Worm (Caenorhabditis elegans): Measurements from ENCODE around the gene C34C12.2.

C34C12.2 gene

DNA sequence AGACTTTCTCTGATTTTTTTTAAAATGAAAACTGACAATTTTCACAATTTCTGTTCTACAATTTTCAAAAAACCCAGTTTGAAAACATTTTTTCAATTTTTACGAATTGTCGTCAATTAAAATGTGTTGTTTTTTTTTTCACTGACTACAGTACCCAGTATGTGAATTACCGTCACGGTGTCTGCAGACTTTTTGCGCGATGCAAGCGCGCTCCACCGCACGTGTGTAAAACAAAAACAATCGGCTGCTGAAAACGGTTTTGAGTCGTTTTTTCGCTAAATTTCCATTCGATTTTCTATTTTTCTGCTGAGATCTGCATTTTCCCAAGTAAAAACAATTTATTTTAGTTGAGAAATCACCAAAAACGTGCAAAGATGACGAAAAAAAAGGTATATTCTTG, 2.6 kb downstream of the C34C12.2 start (continued):
- TF ChIP-seq lin-11 (tag; optimal IDR thresholded peaks at IDR 0.05) (peak; percentile 93), ZK546.5 (tag; optimal IDR thresholded peaks at IDR 0.05) (peak; percentile 83), ztf-4 (tag; optimal IDR thresholded peaks at IDR 0.05) (peak; percentile 96), mdl-1 (tag; optimal IDR thresholded peaks at IDR 0.05) (peak; percentile 41 to 88), nhr-12 (tag; optimal IDR thresholded peaks at IDR 0.05) (peak; percentile 59), nhr-21 (tag; optimal IDR thresholded peaks at IDR 0.05) (peak; percentile 99), nhr-10 (tag; optimal IDR thresholded peaks at IDR 0.05) (peak; percentile 82), skn-1 (tag; optimal IDR thresholded peaks at IDR 0.05) (peak; percentile 71), egl-27 (tag; optimal IDR thresholded peaks at IDR 0.05) (peak; percentile 96), ama-1 (optimal IDR thresholded peaks at IDR 0.05) (no peak), R02D3.7 (tag; optimal IDR thresholded peaks at IDR 0.05) (peak; percentile 84), sma-3 (GFP tag; optimal IDR thresholded peaks at IDR 0.05) (peak; percentile 100), peb-1 (tag; optimal IDR thresholded peaks at IDR 0.05) (no peak), blmp-1 (tag; optimal IDR thresholded peaks at IDR 0.05; ENCODE audit: insufficient read depth) (peak; percentile 89), zag-1 (tag; optimal IDR thresholded peaks at IDR 0.05) (peak; percentile 93)

DNA sequence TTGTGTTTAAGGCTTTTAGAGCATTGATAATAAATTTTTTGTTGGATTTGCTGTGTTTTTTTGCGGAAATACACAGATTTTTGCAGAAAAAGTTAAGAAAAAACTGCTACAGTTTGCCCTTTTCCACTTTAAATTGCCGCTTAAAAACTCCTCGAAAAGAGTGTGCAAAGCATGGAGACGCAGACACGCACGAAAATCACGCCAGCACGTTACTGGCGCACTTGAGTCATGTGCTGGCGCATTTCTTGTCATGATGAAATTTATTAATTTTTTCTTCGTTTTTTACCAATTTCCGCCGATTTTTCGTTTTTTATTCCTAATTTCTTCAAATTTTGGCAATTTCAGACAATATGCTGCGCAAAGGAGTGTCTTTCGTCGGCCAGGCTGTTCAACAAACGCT, 6.5 kb downstream of the C34C12.2 start, which contains the start of gene C34C12.8:
TSS of gene C34C12.8 (plus strand) at position 346 of the 400 bp plus-strand sequence.
- TF ChIP-seq unc-39 (tag; optimal IDR thresholded peaks at IDR 0.05) = no peak
- 0 out of 2 replicates have a peak, but pooled peaks have one; percentile 42 for TF ChIP-seq ztf-1 (GFP tag; conservative IDR thresholded peaks at IDR 0.05)
- peak; percentile 70 for TF ChIP-seq fos-1 (tag; optimal IDR thresholded peaks at IDR 0.05)
- TF ChIP-seq unc-55 (GFP tag; optimal IDR thresholded peaks at IDR 0.05) = peak; percentile 97
- peak; percentile 74 for TF ChIP-seq blmp-1 (tag; optimal IDR thresholded peaks at IDR 0.05; ENCODE audit: insufficient read depth)
- peak; percentile 81 for TF ChIP-seq zag-1 (tag; optimal IDR thresholded peaks at IDR 0.05)
- peak; percentile 91 for TF ChIP-seq nhr-129 (tag; optimal IDR thresholded peaks at IDR 0.05)
- peak; percentile 96 for TF ChIP-seq crh-2 (tag; optimal IDR thresholded peaks at IDR 0.05)
- TF ChIP-seq nhr-11 (tag; optimal IDR thresholded peaks at IDR 0.05) = no peak
- peak; percentile 80 for TF ChIP-seq Y55F3AM.14 (GFP tag; optimal IDR thresholded peaks at IDR 0.05)
- peak; percentile 97 for TF ChIP-seq sma-9 (GFP tag; optimal IDR thresholded peaks at IDR 0.05)
- no peak for TF ChIP-seq sma-9 (tag; optimal IDR thresholded peaks at IDR 0.05)
- TF ChIP-seq lsy-2 (tag; optimal IDR thresholded peaks at IDR 0.05) = peak; percentile 97
- TF ChIP-seq egl-27 (tag; optimal IDR thresholded peaks at IDR 0.05) = peak; percentile 93
- TF ChIP-seq skn-1 (tag; optimal IDR thresholded peaks at IDR 0.05) = no peak
- TF ChIP-seq nhr-237 (tag; optimal IDR thresholded peaks at IDR 0.05) = peak; percentile 69
- peak; percentile 86 for TF ChIP-seq nhr-6 (tag; optimal IDR thresholded peaks at IDR 0.05)
- no peak for TF ChIP-seq peb-1 (tag; optimal IDR thresholded peaks at IDR 0.05)
- TF ChIP-seq mbf-1 (tag; optimal IDR thresholded peaks at IDR 0.05) = no peak
- TF ChIP-seq ceh-82 (tag; optimal IDR thresholded peaks at IDR 0.05) = peak; percentile 71
- TF ChIP-seq nhr-12 (tag; optimal IDR thresholded peaks at IDR 0.05) = no peak
- TF ChIP-seq ZK546.5 (tag; optimal IDR thresholded peaks at IDR 0.05) = peak; percentile 65
- peak; percentile 71 for TF ChIP-seq snpc-4 (tag; optimal IDR thresholded peaks at IDR 0.05)
- TF ChIP-seq nhr-23 (tag; optimal IDR thresholded peaks at IDR 0.05) = no peak
- peak; percentile 48 for TF ChIP-seq aly-2 (tag; optimal IDR thresholded peaks at IDR 0.05)
- peak; percentile 93 for TF ChIP-seq lin-11 (tag; optimal IDR thresholded peaks at IDR 0.05)
- peak; percentile 97 for TF ChIP-seq C34F6.9 (tag; optimal IDR thresholded peaks at IDR 0.05)
- TF ChIP-seq ztf-4 (tag; optimal IDR thresholded peaks at IDR 0.05) = peak; percentile 94
- no peak for TF ChIP-seq alr-1 (tag; optimal IDR thresholded peaks at IDR 0.05)
- TF ChIP-seq F13H6.1 (tag; optimal IDR thresholded peaks at IDR 0.05) = peak; percentile 93
- TF ChIP-seq R02D3.7 (tag; optimal IDR thresholded peaks at IDR 0.05) = peak; percentile 77
- TF ChIP-seq mab-5 (tag; optimal IDR thresholded peaks at IDR 0.05) = peak; percentile 96
- peak; percentile 94 for TF ChIP-seq lin-13 (GFP tag; optimal IDR thresholded peaks at IDR 0.05)
- TF ChIP-seq ztf-11 (tag; optimal IDR thresholded peaks at IDR 0.05) = no peak
- peak; percentile 85 for TF ChIP-seq nhr-77 (tag; optimal IDR thresholded peaks at IDR 0.05)
- peak; percentile 95 for TF ChIP-seq sma-3 (GFP tag; optimal IDR thresholded peaks at IDR 0.05)
- TF ChIP-seq mdl-1 (tag; optimal IDR thresholded peaks at IDR 0.05) = peak in 1 of 2 experiments; percentile 73
- TF ChIP-seq nhr-10 (tag; optimal IDR thresholded peaks at IDR 0.05) = peak; percentile 85
- TF ChIP-seq nhr-21 (tag; optimal IDR thresholded peaks at IDR 0.05) = peak; percentile 96
- TF ChIP-seq unc-62 (GFP tag; optimal IDR thresholded peaks at IDR 0.05) = peak; percentile 58
- TF ChIP-seq sem-4 (tag; optimal IDR thresholded peaks at IDR 0.05) = peak; percentile 94
- TF ChIP-seq gmeb-1 (tag; optimal IDR thresholded peaks at IDR 0.05) = peak; percentile 98
- TF ChIP-seq elt-3 (tag; optimal IDR thresholded peaks at IDR 0.05) = no peak
- TF ChIP-seq ceh-16 (tag; optimal IDR thresholded peaks at IDR 0.05) = peak; percentile 79
- no peak for TF ChIP-seq lin-39 (tag; optimal IDR thresholded peaks at IDR 0.05)
- TF ChIP-seq elt-1 (tag; optimal IDR thresholded peaks at IDR 0.05) = peak; percentile 41
- TF ChIP-seq dmd-4 (tag; optimal IDR thresholded peaks at IDR 0.05) = peak; percentile 35
- peak; percentile 97 for TF ChIP-seq nhr-25 (tag; optimal IDR thresholded peaks at IDR 0.05)
- TF ChIP-seq ama-1 (optimal IDR thresholded peaks at IDR 0.05) = peak; percentile 79
